Worm (Caenorhabditis elegans) whole organism, early embryonic: Measurements from ENCODE around the gene fbxc-54.

Experiments used
- B0310.2 ChIP-seq: sonication (generic microtip); optimal IDR thresholded peaks from 2 replicates; lab custom pipeline; 2016; ENCODE audit warnings: mild to moderate bottlenecking, missing genetic modification characterization, missing compliant biosample characterization
- F13C5.2 ChIP-seq: sonication (generic microtip); optimal IDR thresholded peaks from 2 replicates; lab custom pipeline; 2017; ENCODE audit warnings: mild to moderate bottlenecking, missing genetic modification characterization, inconsistent platforms, missing compliant biosample characterization
- aly-1 ChIP-seq: sonication (generic microtip); optimal IDR thresholded peaks from 2 replicates; lab custom pipeline; 2016; ENCODE audit warnings: missing genetic modification characterization, missing compliant biosample characterization
- ama-1 ChIP-seq: fragments of 150-350 bp; optimal IDR thresholded peaks from 2 replicates; lab custom pipeline; 2014
- ceh-13 ChIP-seq: fragments of 200-800 bp; sonication (Bioruptor generic); optimal IDR thresholded peaks from 2 replicates; lab custom pipeline; 2018; ENCODE audit warnings: mild to moderate bottlenecking, missing genetic modification characterization, missing compliant biosample characterization
- ceh-36 ChIP-seq: sonication (generic microtip); optimal IDR thresholded peaks from 2 replicates; lab custom pipeline; 2016; ENCODE audit warnings: missing genetic modification characterization, inconsistent platforms, missing compliant biosample characterization
- ets-7 ChIP-seq: sonication (generic microtip); optimal IDR thresholded peaks from 2 replicates; lab custom pipeline; 2016; ENCODE audit warnings: missing genotype, missing genetic modification characterization, missing compliant biosample characterization
- flt-1 ChIP-seq: fragments of 200-800 bp; sonication (Bioruptor generic); IDR thresholded peaks from 2 replicates; pipeline ENCODE4 v1.3.6; 2022; ENCODE audit warnings: missing genetic modification characterization, missing compliant biosample characterization
- hmbx-1 ChIP-seq: sonication (generic microtip); optimal IDR thresholded peaks from 2 replicates; lab custom pipeline; 2016; ENCODE audit warnings: mild to moderate bottlenecking, missing genetic modification characterization, missing compliant biosample characterization
- hmg-4 ChIP-seq: fragments of 200-800 bp; sonication (Bioruptor generic); optimal IDR thresholded peaks from 2 replicates; lab custom pipeline; 2018; ENCODE audit warnings: mild to moderate bottlenecking, missing genetic modification characterization, missing compliant biosample characterization
- hnd-1 ChIP-seq: sonication (generic microtip); optimal IDR thresholded peaks from 2 replicates; lab custom pipeline; 2016; ENCODE audit warnings: missing genetic modification characterization, missing compliant biosample characterization
- pes-1 ChIP-seq: fragments of 200-800 bp; sonication (Bioruptor generic); IDR thresholded peaks from 2 replicates; pipeline ENCODE4 v1.3.6; 2022; ENCODE audit warnings: missing genetic modification reagents, missing genetic modification characterization, missing compliant biosample characterization
- scrt-1 ChIP-seq: fragments of 200-800 bp; sonication (Bioruptor generic); IDR thresholded peaks from 2 replicates; pipeline ENCODE4 v1.3.6; 2022; ENCODE audit warnings: missing genetic modification characterization, missing compliant biosample characterization
- sea-1 ChIP-seq: fragments of 200-800 bp; sonication (Bioruptor generic); conservative IDR thresholded peaks from 2 replicates; pipeline ENCODE4 v1.3.6; 2022; ENCODE audit warnings: missing genetic modification characterization, missing compliant biosample characterization
- tbx-11 ChIP-seq: fragments of 200-800 bp; sonication (Bioruptor generic); IDR thresholded peaks from 2 replicates; pipeline ENCODE4 v1.3.6; 2022; ENCODE audit warnings: missing genetic modification characterization, missing compliant biosample characterization
- tbx-37 ChIP-seq: fragments of 200-800 bp; sonication (Bioruptor generic); conservative IDR thresholded peaks from 2 replicates; pipeline ENCODE4 v1.3.6; 2022; ENCODE audit warnings: missing genetic modification reagents, missing genetic modification characterization, missing compliant biosample characterization
- tra-4 ChIP-seq: sonication (generic microtip); optimal IDR thresholded peaks from 2 replicates; lab custom pipeline; 2017; ENCODE audit warnings: missing genetic modification characterization, missing compliant biosample characterization

The fbxc-54 gene

DNA sequence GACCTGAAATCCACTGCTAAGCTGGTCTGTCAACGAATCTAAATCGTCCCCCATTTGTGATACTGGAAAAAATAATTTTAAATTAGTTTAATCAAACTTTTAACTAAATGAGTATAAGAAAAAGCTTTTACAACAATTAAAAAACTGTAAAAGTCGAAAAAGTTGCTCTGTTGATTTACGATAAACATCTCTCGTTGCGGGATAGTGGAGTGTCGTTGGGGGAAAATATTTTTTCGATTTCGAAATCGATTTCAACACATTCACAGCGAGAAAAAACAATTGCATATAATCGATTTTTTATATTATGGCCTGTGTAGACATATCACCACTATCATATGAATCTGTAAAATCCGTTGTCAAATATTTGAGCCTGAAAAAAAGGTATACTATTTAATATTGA is at the start of gene fbxc-54, which contains the start of gene F23F1.5:
fbxc-54 (plus strand) TSS at position 199 of the 400 bp plus-strand sequence.
F23F1.5 (minus strand) TSS at position 64 of the 400 bp plus-strand sequence.
- TF ChIP-seq tbx-11 (GFP tag; lab: Robert Waterston, UW) (no peak), hnd-1 (tag; lab: Kevin White, UChicago) (no peak), pes-1 (GFP tag; lab: Robert Waterston, UW) (no peak), ets-7 (tag; lab: Kevin White, UChicago) (no peak), ama-1 (no peak), F13C5.2 (tag; lab: Kevin White, UChicago) (no peak), ceh-13 (GFP tag; lab: Kevin White, UChicago) (no peak), scrt-1 (GFP tag; lab: Robert Waterston, UW) (no peak), ceh-36 (tag; lab: Kevin White, UChicago) (no peak), hmbx-1 (tag; lab: Kevin White, UChicago) (no peak), sea-1 (GFP tag; lab: Robert Waterston, UW) (no peak), tbx-37 (GFP tag; lab: Robert Waterston, UW) (no peak), tra-4 (tag; lab: Kevin White, UChicago) (no peak), hmg-4 (GFP tag; lab: Kevin White, UChicago) (no peak)

DNA sequence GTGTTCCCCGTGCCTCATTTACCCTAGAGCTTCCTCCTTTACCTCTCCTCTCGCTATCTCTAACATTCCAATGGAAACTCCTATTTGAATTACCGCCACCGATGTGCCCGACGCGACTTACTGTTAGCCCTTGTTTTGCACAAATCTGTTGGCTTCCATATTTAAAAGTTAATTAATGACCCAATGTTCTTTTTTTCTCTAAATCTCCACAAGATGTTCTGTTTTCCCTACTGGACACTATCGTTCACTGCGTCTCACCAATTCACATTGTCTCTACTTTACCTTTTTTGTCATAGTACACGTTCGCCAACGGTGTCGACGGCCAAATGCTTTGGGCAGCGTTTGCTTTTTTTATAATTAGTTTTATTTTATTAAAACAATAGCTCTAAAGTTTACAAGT is 30.9 kb upstream of the fbxc-54 start:
- TF ChIP-seq tbx-37 (GFP tag; lab: Robert Waterston, UW) = no peak
- TF ChIP-seq ceh-13 (GFP tag; lab: Kevin White, UChicago) = peak; percentile 19
- no peak for TF ChIP-seq aly-1
- no peak for TF ChIP-seq hmbx-1 (tag; lab: Kevin White, UChicago)

DNA sequence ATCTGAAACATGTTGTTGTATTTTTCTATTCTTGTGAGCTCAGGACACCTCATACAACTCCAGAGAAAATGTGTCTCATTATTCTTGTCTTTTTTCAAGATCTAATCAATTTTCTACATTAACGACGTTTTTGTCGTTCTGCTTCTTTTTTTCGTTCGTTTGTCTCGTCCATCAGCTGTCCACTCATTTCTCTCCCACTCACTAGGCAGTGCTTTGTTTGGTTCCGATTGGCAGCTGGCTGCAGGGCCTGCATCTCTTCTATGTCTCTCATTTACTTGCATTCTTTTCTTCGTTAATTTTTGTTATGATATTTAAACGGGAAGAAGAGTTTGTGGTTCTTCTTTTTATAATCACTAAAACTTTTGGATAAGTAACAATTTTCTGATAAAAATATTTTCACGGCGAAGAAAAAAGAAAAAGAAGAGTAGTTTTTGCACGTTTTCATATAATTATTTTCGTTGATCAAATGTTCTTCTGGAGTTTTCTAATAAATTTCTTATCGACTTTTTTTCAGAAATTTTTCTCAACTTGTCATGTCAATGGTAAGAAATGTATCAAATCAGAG is 30.1 kb upstream of the fbxc-54 start, which contains the start of gene 2L52.1:
2L52.1 (plus strand) TSS at position 515 of the 565 bp plus-strand sequence.
- TF ChIP-seq sea-1 (GFP tag; lab: Robert Waterston, UW) = no peak
- TF ChIP-seq tra-4 (tag; lab: Kevin White, UChicago) = no peak
- TF ChIP-seq B0310.2 (tag; lab: Kevin White, UChicago) = no peak
- TF ChIP-seq ets-7 (tag; lab: Kevin White, UChicago) = no peak
- no peak for TF ChIP-seq aly-1
- TF ChIP-seq hmbx-1 (tag; lab: Kevin White, UChicago) = no peak
- no peak for TF ChIP-seq ama-1
- TF ChIP-seq hmg-4 (GFP tag; lab: Kevin White, UChicago) = no peak
- no peak for TF ChIP-seq scrt-1 (GFP tag; lab: Robert Waterston, UW)
- TF ChIP-seq flt-1 = no peak
- no peak for TF ChIP-seq hnd-1 (tag; lab: Kevin White, UChicago)
- no peak for TF ChIP-seq tbx-11 (GFP tag; lab: Robert Waterston, UW)
- no peak for TF ChIP-seq pes-1 (GFP tag; lab: Robert Waterston, UW)

DNA sequence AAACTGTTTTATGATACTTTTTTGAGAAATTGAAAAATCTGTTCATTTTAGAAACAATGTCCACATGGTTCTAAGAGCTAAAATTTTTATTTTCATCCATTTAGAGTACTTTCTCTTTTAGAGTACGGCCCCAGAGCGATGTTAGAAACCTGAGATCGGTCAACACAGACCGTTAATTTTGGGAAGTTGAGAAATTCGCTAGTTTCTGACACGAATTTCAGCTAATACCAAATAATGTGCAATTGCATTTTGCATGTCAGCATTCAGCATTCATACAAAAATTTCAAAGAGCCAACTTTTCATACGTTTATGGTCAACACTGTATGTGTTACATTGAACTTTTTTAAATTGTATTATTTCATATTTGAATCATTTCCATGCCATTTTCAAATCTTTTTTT is 26.7 kb upstream of the fbxc-54 start:
- TF ChIP-seq flt-1 (no peak), aly-1 (no peak), F13C5.2 (tag; lab: Kevin White, UChicago) (no peak), tbx-11 (GFP tag; lab: Robert Waterston, UW) (no peak), sea-1 (GFP tag; lab: Robert Waterston, UW) (no peak), ets-7 (tag; lab: Kevin White, UChicago) (no peak), hmbx-1 (tag; lab: Kevin White, UChicago) (no peak), ceh-36 (tag; lab: Kevin White, UChicago) (no peak), hmg-4 (GFP tag; lab: Kevin White, UChicago) (no peak), ama-1 (no peak), tbx-37 (GFP tag; lab: Robert Waterston, UW) (no peak), scrt-1 (GFP tag; lab: Robert Waterston, UW) (no peak), B0310.2 (tag; lab: Kevin White, UChicago) (no peak), tra-4 (tag; lab: Kevin White, UChicago) (no peak), ceh-13 (GFP tag; lab: Kevin White, UChicago) (no peak), pes-1 (GFP tag; lab: Robert Waterston, UW) (no peak)

DNA sequence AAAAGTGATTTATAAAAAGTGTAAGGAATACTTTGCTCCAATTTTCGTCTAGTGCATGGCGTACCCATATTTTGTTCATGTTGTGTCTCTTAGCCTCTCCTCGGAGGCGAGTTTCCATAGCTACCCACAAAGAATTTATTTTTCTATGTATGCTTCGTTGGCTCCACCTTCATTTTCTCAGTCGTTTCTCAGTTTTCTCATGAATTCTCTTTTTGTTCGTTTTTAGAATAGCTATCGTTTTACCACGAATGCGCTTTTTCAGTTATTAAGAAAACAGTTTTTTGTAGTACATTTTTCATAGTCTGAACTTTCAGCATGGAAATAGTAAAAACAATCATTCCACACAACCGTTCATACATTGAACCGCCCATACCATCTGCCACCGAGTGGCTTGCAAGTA is 25.2 kb upstream of the fbxc-54 start, which contains the start of gene osta-1:
osta-1 (plus strand) TSS at position 309 of the 400 bp plus-strand sequence.
- TF ChIP-seq aly-1 (no peak), sea-1 (GFP tag; lab: Robert Waterston, UW) (no peak), tbx-11 (GFP tag; lab: Robert Waterston, UW) (no peak), hmg-4 (GFP tag; lab: Kevin White, UChicago) (no peak), ets-7 (tag; lab: Kevin White, UChicago) (no peak), tra-4 (tag; lab: Kevin White, UChicago) (no peak), F13C5.2 (tag; lab: Kevin White, UChicago) (no peak), hnd-1 (tag; lab: Kevin White, UChicago) (no peak), ceh-13 (GFP tag; lab: Kevin White, UChicago) (no peak)

DNA sequence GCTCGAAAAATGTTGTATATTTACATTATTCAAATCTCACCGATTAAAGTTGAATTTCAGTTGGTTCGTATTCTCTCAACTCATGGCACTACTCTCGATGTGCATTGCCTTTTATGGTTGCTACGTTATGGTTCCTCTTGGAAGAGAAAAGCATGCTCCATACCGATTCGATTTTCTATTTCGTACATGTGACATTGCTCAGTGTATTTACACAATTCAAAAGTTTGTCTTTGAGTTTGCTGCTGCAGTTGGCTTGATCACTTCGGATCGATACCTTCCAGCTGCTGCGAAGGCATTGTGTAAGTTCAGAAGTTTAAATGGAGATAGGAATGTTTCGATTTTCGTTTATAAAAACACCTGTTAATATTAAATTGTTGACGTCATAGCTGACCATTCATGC is 23.3 kb upstream of the fbxc-54 start:
- TF ChIP-seq ceh-36 (tag; lab: Kevin White, UChicago) (no peak), tra-4 (tag; lab: Kevin White, UChicago) (no peak), pes-1 (GFP tag; lab: Robert Waterston, UW) (no peak), tbx-11 (GFP tag; lab: Robert Waterston, UW) (no peak), F13C5.2 (tag; lab: Kevin White, UChicago) (no peak), tbx-37 (GFP tag; lab: Robert Waterston, UW) (no peak), hnd-1 (tag; lab: Kevin White, UChicago) (no peak), hmg-4 (GFP tag; lab: Kevin White, UChicago) (no peak), hmbx-1 (tag; lab: Kevin White, UChicago) (no peak), ets-7 (tag; lab: Kevin White, UChicago) (no peak), B0310.2 (tag; lab: Kevin White, UChicago) (no peak), flt-1 (no peak)

DNA sequence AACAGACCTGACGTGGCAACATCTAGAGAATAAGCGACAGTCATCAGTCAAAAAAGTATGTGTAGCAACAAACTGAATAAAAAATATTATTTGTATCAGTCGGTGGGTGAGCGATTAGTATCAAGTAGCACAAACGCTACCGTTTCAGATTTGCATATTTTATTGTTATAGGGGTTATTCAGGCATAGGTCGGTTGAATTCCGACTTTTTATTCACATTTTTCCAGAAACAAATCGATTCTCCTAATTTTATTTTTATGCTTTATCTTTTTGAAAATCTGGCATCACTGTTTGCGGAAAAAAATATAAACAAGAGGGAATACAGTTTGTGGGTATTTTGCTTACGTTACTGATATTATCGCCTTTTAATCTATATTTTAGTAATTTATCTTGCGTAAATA is 19.7 kb upstream of the fbxc-54 start, which contains the start of gene best-4:
best-4 (minus strand) TSS at position 101 of the 400 bp plus-strand sequence.
- TF ChIP-seq flt-1 (no peak), ceh-13 (GFP tag; lab: Kevin White, UChicago) (no peak), B0310.2 (tag; lab: Kevin White, UChicago) (no peak), hmbx-1 (tag; lab: Kevin White, UChicago) (no peak), hnd-1 (tag; lab: Kevin White, UChicago) (no peak), tbx-37 (GFP tag; lab: Robert Waterston, UW) (no peak), scrt-1 (GFP tag; lab: Robert Waterston, UW) (no peak)
